Worm (Caenorhabditis elegans): ENCODE results near the gene str-156.

DNA sequence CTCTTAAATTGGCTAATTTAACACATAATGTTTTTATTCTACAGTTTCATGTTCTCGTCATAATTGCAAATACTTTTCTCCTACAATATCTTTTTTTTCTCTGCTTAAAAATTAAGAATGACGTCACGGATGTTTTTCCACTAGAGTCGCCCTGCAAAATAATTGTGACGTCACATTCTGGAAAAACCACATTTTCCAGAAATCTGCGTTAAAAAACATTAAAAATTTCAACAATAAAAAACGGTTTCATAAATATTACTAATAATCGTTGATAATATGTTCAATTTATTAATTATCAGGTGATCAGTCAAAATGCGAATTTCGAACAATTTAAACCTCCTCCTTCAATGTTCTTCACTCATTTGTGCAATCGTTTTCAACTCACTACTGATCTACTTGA lies 29.2 kb upstream of the str-156 start, which contains the start of gene str-166:
- TF ChIP-seq nhr-11 (tag; optimal IDR thresholded peaks at IDR 0.05) (no peak), ets-4 (tag; optimal IDR thresholded peaks at IDR 0.05) (no peak), ama-1 (optimal IDR thresholded peaks at IDR 0.05) (no peak), pha-4 (tag; optimal IDR thresholded peaks at IDR 0.05) (no peak), ceh-14 (tag; optimal IDR thresholded peaks at IDR 0.05) (no peak)
